Fruit fly (Drosophila melanogaster) whole organism, embryonic: ENCODE results near the gene CG31109.

ENCODE experiments used
- Asciz ChIP-seq: fragments of 200-800 bp; sonication (Bioruptor generic); optimal IDR thresholded peaks from 2 replicates; lab custom pipeline; 2017; ENCODE audit warnings: missing biosample characterization, mild to moderate bottlenecking, missing genetic modification characterization, missing genetic modification reagents
- CG10462 ChIP-seq: fragments of 200-800 bp; sonication (Bioruptor generic); optimal IDR thresholded peaks from 2 replicates; lab custom pipeline; 2016; ENCODE audit warnings: missing biosample characterization, missing genetic modification characterization
- CG10543 ChIP-seq: fragments of 200-800 bp; sonication (Bioruptor generic); optimal IDR thresholded peaks from 3 replicates; lab custom pipeline; 2017; ENCODE audit warnings: missing biosample characterization, mild to moderate bottlenecking, missing genetic modification characterization, moderate library complexity
- CG11085 ChIP-seq: fragments of 200-800 bp; sonication (Bioruptor generic); IDR thresholded peaks from 2 replicates; pipeline ENCODE4 v1.3.6; 2022; ENCODE audit warnings: missing biosample characterization, missing genetic modification characterization
- CG11695 ChIP-seq: fragments of 200-800 bp; sonication (Bioruptor generic); IDR thresholded peaks from 3 replicates; pipeline ENCODE4 v1.3.6; 2022; ENCODE audit warnings: missing biosample characterization, missing genetic modification characterization
- CG12659 ChIP-seq: fragments of 200-800 bp; sonication (Bioruptor generic); optimal IDR thresholded peaks from 3 replicates; lab custom pipeline; 2017; ENCODE audit warnings: mild to moderate bottlenecking, missing biosample characterization, missing genetic modification reagents, missing genetic modification characterization
- CG13424 ChIP-seq: fragments of 200-800 bp; sonication (Bioruptor generic); optimal IDR thresholded peaks from 2 replicates; lab custom pipeline; 2019; ENCODE audit warnings: missing biosample characterization, mild to moderate bottlenecking, missing genetic modification characterization, moderate library complexity
- CG13775 ChIP-seq: fragments of 200-800 bp; sonication (Bioruptor generic); optimal IDR thresholded peaks from 3 replicates; lab custom pipeline; 2017; ENCODE audit warnings: missing biosample characterization, mild to moderate bottlenecking, missing genetic modification characterization
- CG17829 ChIP-seq: fragments of 200-800 bp; optimal IDR thresholded peaks from 2 replicates; lab custom pipeline; 2019; ENCODE audit warnings: missing biosample characterization, mild to moderate bottlenecking, missing genetic modification characterization, moderate library complexity
- CG31224 ChIP-seq: fragments of 200-800 bp; sonication (Bioruptor generic); IDR thresholded peaks from 2 replicates; pipeline ENCODE4 v1.3.6; 2022; ENCODE audit warnings: missing biosample characterization, missing genetic modification characterization
- CG31388 ChIP-seq: fragments of 200-800 bp; sonication (Bioruptor generic); optimal IDR thresholded peaks from 2 replicates; lab custom pipeline; 2016; ENCODE audit warnings: missing biosample characterization, missing genetic modification characterization
- CG34224 ChIP-seq: fragments of 200-800 bp; sonication (Bioruptor generic); IDR thresholded peaks from 3 replicates; pipeline ENCODE4 v1.3.6; 2022; ENCODE audit warnings: missing biosample characterization, missing genetic modification characterization; ENCODE audit not compliant: partially characterized antibody
- CG34422 ChIP-seq: fragments of 200-800 bp; sonication (Bioruptor generic); IDR thresholded peaks from 3 replicates; pipeline ENCODE4 v1.3.6; 2022; ENCODE audit warnings: missing biosample characterization, missing genetic modification characterization
- CG5953 ChIP-seq: fragments of 200-800 bp; sonication (Bioruptor generic); IDR thresholded peaks from 2 replicates; pipeline ENCODE4 v1.3.6; 2022; ENCODE audit warnings: missing biosample characterization, missing genetic modification characterization
- CG7556 ChIP-seq: fragments of 200-800 bp; sonication (Bioruptor generic); optimal IDR thresholded peaks from 2 replicates; lab custom pipeline; 2017; ENCODE audit warnings: missing biosample characterization, mild to moderate bottlenecking, missing genetic modification characterization
- CG7928 ChIP-seq: fragments of 200-800 bp; sonication (Bioruptor generic); optimal IDR thresholded peaks from 2 replicates; lab custom pipeline; 2017; ENCODE audit warnings: missing biosample characterization, mild to moderate bottlenecking, missing genetic modification characterization
- CG8281 ChIP-seq: fragments of 200-800 bp; sonication (Bioruptor generic); optimal IDR thresholded peaks from 2 replicates; lab custom pipeline; 2018; ENCODE audit warnings: missing biosample characterization, mild to moderate bottlenecking, missing genetic modification characterization, moderate library complexity
- CkIIα-i1 ChIP-seq: fragments of 200-800 bp; sonication (Bioruptor generic); IDR thresholded peaks from 2 replicates; pipeline ENCODE4 v1.3.6; 2022; ENCODE audit warnings: missing biosample characterization, missing genetic modification characterization
- Dip2 ChIP-seq: fragments of 200-800 bp; sonication (Bioruptor generic); IDR thresholded peaks from 2 replicates; pipeline ENCODE4 v1.3.6; 2022; ENCODE audit warnings: missing biosample characterization, missing genetic modification characterization
- Ets65A ChIP-seq: fragments of 200-800 bp; sonication (Bioruptor generic); peaks from one replicate; lab custom pipeline; 2016; ENCODE audit warnings: missing biosample characterization, missing genetic modification characterization
- Fer1 ChIP-seq: fragments of 200-800 bp; sonication (Bioruptor generic); optimal IDR thresholded peaks from 2 replicates; lab custom pipeline; 2017; ENCODE audit warnings: missing biosample characterization, mild to moderate bottlenecking, missing genetic modification characterization
- Fer2 ChIP-seq: fragments of 200-800 bp; sonication (Bioruptor generic); optimal IDR thresholded peaks from 2 replicates; lab custom pipeline; 2018; ENCODE audit warnings: missing biosample characterization, mild to moderate bottlenecking, missing genetic modification characterization, moderate library complexity
- HHEX ChIP-seq: fragments of 200-800 bp; sonication (Bioruptor generic); optimal IDR thresholded peaks from 3 replicates; lab custom pipeline; 2017; ENCODE audit warnings: missing biosample characterization, mild to moderate bottlenecking, missing genetic modification characterization, missing genetic modification reagents
- Meics ChIP-seq: fragments of 200-800 bp; sonication (Bioruptor generic); optimal IDR thresholded peaks from 2 replicates; lab custom pipeline; 2017; ENCODE audit warnings: missing biosample characterization, mild to moderate bottlenecking, missing genetic modification characterization
- Myb ChIP-seq: fragments of 200-800 bp; sonication (Bioruptor generic); optimal IDR thresholded peaks from 2 replicates; lab custom pipeline; 2016; ENCODE audit warnings: missing biosample characterization, missing genetic modification characterization
- NFAT ChIP-seq: fragments of 200-800 bp; sonication (Bioruptor generic); IDR thresholded peaks from 2 replicates; pipeline ENCODE4 v1.3.6; 2022; ENCODE audit warnings: missing biosample characterization, missing genetic modification characterization
- Nf-YB ChIP-seq: fragments of 200-800 bp; sonication (Bioruptor generic); optimal IDR thresholded peaks from 3 replicates; lab custom pipeline; 2019; ENCODE audit warnings: missing biosample characterization, mild to moderate bottlenecking, missing genetic modification characterization, moderate library complexity
- Rfx ChIP-seq: fragments of 200-800 bp; sonication (Bioruptor generic); IDR thresholded peaks from 2 replicates; pipeline ENCODE4 v1.3.6; 2022; ENCODE audit warnings: missing biosample characterization, missing genetic modification characterization
- Taf1 ChIP-seq: fragments of 200-800 bp; sonication (Bioruptor generic); IDR thresholded peaks from 2 replicates; pipeline ENCODE4 v1.3.6; 2022; ENCODE audit warnings: missing biosample characterization, missing genetic modification characterization
- bigmax ChIP-seq: fragments of 200-800 bp; sonication (Bioruptor generic); optimal IDR thresholded peaks from 2 replicates; lab custom pipeline; 2018; ENCODE audit warnings: missing biosample characterization, mild to moderate bottlenecking, missing genetic modification characterization
- ci ChIP-seq: fragments of 200-800 bp; sonication (Bioruptor generic); IDR thresholded peaks from 3 replicates; pipeline ENCODE4 v1.3.6; 2022; ENCODE audit warnings: missing biosample characterization, missing genetic modification characterization
- dmrt99B ChIP-seq: fragments of 200-800 bp; sonication (Bioruptor generic); optimal IDR thresholded peaks from 2 replicates; lab custom pipeline; 2018; ENCODE audit warnings: missing biosample characterization, mild to moderate bottlenecking, missing genetic modification characterization, moderate library complexity
- dpn ChIP-seq, 2 experiments: fragments of 200-800 bp; sonication (Bioruptor generic); optimal IDR thresholded peaks; 3 replicates each; lab custom pipeline; 2016; ENCODE audit warnings: missing biosample characterization in 2 of 2, missing genetic modification characterization in 2 of 2
- ewg ChIP-seq: fragments of 200-800 bp; sonication (Bioruptor generic); optimal IDR thresholded peaks from 3 replicates; lab custom pipeline; 2017; ENCODE audit warnings: mild to moderate bottlenecking, missing biosample characterization, missing genetic modification reagents, missing genetic modification characterization
- exex ChIP-seq: fragments of 200-800 bp; sonication (Bioruptor generic); optimal IDR thresholded peaks from 4 replicates; lab custom pipeline; 2018; ENCODE audit warnings: missing biosample characterization, mild to moderate bottlenecking, missing genetic modification characterization, moderate library complexity
- fd3F ChIP-seq: fragments of 200-800 bp; sonication (Bioruptor generic); optimal IDR thresholded peaks from 2 replicates; lab custom pipeline; 2018; ENCODE audit warnings: missing biosample characterization, mild to moderate bottlenecking, missing genetic modification characterization, moderate library complexity
- klu ChIP-seq: fragments of 200-800 bp; sonication (Bioruptor generic); IDR thresholded peaks from 2 replicates; pipeline ENCODE4 v1.3.6; 2022; ENCODE audit warnings: missing biosample characterization, missing genetic modification characterization
- pan ChIP-seq, 4 experiments: fragments of >200 bp in 3 of 4; fragments of 200-800 bp in 1 of 4; sonication (Bioruptor generic) in 1 of 4; optimal IDR thresholded peaks in 3 of 4; IDR thresholded peaks in 1 of 4; 2 replicates each; pipeline versions ENCODE4 v1.3.6 to Lab custom; 2017 to 2022; ENCODE audit warnings: missing biosample characterization in 2 of 4, missing genetic modification characterization in 2 of 4, mixed read lengths in 1 of 4
- pho ChIP-seq: fragments of 200-800 bp; sonication (Bioruptor generic); optimal IDR thresholded peaks from 2 replicates; lab custom pipeline; 2016; ENCODE audit warnings: missing biosample characterization, missing genetic modification characterization
- pzg ChIP-seq: fragments of 200-800 bp; sonication (Bioruptor generic); optimal IDR thresholded peaks from 3 replicates; lab custom pipeline; 2018; ENCODE audit warnings: missing biosample characterization, mild to moderate bottlenecking, missing genetic modification characterization, moderate library complexity
- sob ChIP-seq: fragments of 200-800 bp; sonication (Bioruptor generic); IDR thresholded peaks from 2 replicates; pipeline ENCODE4 v1.3.6; 2022; ENCODE audit warnings: missing biosample characterization, missing genetic modification characterization
- sug ChIP-seq: fragments of 200-800 bp; optimal IDR thresholded peaks from 2 replicates; lab custom pipeline; 2019; ENCODE audit warnings: missing biosample characterization, mild to moderate bottlenecking, missing genetic modification characterization, moderate library complexity
- z ChIP-seq: fragments of 200-800 bp; sonication (Bioruptor generic); IDR thresholded peaks from 3 replicates; pipeline ENCODE4 v1.3.6; 2022; ENCODE audit warnings: missing biosample characterization, missing genetic modification characterization
- zen2 ChIP-seq: fragments of 200-800 bp; sonication (Bioruptor generic); IDR thresholded peaks from 3 replicates; pipeline ENCODE4 v1.3.6; 2022; ENCODE audit warnings: missing biosample characterization, missing genetic modification characterization; ENCODE audit not compliant: partially characterized antibody

The CG31109 gene

DNA sequence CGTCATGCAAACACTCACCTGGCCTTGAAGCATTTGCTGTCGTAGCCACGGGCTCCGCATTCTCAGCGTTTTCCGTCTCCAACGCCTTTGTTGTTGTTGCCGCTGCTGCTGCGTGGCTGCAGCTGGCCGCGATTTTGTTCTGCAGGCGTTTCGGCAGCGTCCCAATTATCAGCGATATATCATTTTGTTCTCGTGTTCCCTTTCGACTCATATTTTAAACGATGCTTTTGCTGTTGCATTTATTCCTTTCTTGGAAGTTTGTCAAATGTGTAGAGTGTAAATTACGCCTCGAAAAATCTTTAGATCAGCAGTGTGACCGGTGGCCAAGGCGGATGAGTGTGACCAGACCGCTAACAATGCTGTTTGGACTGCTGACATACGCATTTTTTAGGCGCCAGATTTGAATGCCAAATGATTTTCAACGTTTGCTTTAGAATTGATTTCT is 21.3 kb downstream of the CG31109 start, which contains the start of gene Smg6 (continued):
- TF ChIP-seq Fer2 (tag; lab: Kevin White, UChicago) = no peak

DNA sequence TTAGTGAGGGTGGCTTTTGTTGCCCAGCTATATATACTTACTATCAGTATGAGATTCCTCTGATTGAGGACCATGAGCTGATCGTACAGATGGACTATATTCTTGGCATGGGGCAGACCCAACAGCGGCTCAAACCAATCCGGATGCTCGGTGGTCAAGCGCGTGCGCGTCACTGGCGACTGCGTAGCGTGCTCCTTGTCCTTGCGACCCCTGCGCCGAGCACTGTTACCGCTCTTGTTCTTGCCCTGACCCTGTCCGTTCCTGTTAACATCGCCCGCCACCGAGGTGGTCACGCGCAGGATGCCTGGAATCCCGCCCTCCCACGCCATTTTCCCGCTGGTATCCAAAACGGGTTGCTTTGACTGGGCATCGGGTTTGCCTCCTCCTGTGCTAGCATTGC is 21.8 kb downstream of the CG31109 start:
- TF ChIP-seq pan (optimal IDR thresholded peaks at IDR 0.05; lab: Kevin White, UChicago) (no peak), pan (GFP tag; optimal IDR thresholded peaks at IDR 0.05 in 1 of 2, IDR thresholded peaks at IDR 0.05 in 1 of 2) (peak in 1 of 2 experiments; percentile 20), CG11695 (GFP tag; lab: Robert Waterston, UW) (0 out of 3 replicates have a peak, but pooled peaks have one; percentile 16), Ets65A (peak; percentile 50), pzg (GFP tag; lab: Kevin White, UChicago) (no peak), ewg (GFP tag; lab: Kevin White, UChicago) (peak; percentile 93), zen2 (GFP tag; lab: Robert Waterston, UW) (no peak), bigmax (no peak), z (GFP tag; lab: Robert Waterston, UW) (0 out of 3 replicates have a peak, but pooled peaks have one; percentile 21)

DNA sequence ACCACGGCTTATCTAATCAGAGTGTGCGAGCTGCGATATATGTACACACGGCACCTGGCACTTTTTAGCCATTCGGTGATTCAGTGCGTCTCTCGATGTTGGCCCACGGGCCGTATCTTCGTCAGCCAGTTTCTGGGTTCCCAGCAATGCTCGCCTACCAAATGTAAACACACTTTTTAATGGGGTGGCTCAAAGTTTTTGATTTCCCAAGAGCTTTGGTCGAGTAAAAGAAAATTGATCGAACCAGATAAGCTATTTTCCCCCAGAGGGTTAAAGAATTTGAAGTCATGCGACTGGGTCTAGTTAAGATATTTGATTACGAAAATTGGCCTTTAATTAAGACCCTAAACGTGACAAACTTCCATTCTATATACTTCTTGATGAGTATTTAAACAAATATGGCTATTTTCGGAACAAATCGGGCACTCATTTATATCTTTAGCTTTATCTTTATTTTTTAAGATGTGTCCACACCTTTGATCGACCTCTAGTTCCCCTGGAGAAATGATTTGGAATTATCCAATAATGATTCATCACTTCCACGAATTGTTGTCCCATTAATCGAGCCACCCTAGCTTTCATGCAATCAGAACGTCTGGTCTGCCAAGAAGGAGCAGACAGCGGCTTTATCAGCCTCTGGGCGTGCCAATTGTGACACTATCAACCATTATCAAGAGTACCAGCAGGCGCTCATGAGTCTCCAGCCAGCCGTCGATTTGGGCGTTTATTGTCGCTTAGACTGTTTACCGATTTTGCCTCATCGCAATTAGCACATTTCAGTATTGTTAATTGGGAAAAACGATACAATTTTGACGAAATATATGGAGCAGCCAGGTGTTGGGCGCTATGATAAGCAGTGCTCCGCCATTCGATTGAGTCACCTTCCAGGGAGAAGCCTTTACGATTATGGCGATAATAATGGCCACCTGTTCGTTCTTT is 26.9 kb downstream of the CG31109 start:
- TF ChIP-seq CG13424 (tag; lab: Kevin White, UChicago) = peak; percentile 59
- no peak for TF ChIP-seq CG7928 (GFP tag; lab: Kevin White, UChicago)
- peak; percentile 4 for TF ChIP-seq CG17829
- TF ChIP-seq Dip2 = no peak
- TF ChIP-seq sob (GFP tag; lab: Robert Waterston, UW) = peak; percentile 26; the same call in 1 of the 2 replicates
- TF ChIP-seq CG8281 (tag; lab: Kevin White, UChicago) = no peak
- peak; percentile 68 for TF ChIP-seq CG12659 (GFP tag; lab: Kevin White, UChicago)
- TF ChIP-seq dmrt99B = no peak
- TF ChIP-seq pho (GFP tag; lab: Kevin White, UChicago) = peak; percentile 44
- TF ChIP-seq CG11085 (GFP tag; lab: Robert Waterston, UW) = no peak
- TF ChIP-seq sug (tag; lab: Kevin White, UChicago) = peak; percentile 70
- no peak for TF ChIP-seq CG5953 (GFP tag; lab: Robert Waterston, UW)
- TF ChIP-seq dpn (GFP tag; optimal IDR thresholded peaks at IDR 0.05; lab: Kevin White, UChicago) = peak in 1 of 2 experiments; percentile 45
- peak; percentile 41 for TF ChIP-seq Fer1
- TF ChIP-seq NFAT (GFP tag; lab: Robert Waterston, UW) = peak; percentile 20; the same call in 1 of the 2 replicates
- TF ChIP-seq CG13775 (GFP tag; lab: Kevin White, UChicago) = peak; percentile 33
- TF ChIP-seq fd3F (GFP tag; lab: Kevin White, UChicago) = peak; percentile 24
- TF ChIP-seq Nf-YB = peak; percentile 26
- no peak for TF ChIP-seq bigmax
- TF ChIP-seq exex (tag; lab: Kevin White, UChicago) = peak; percentile 99
- no peak for TF ChIP-seq CG7556
- peak; percentile 13 for TF ChIP-seq Asciz (GFP tag; lab: Kevin White, UChicago)
- peak; percentile 75 for TF ChIP-seq Meics (GFP tag; lab: Kevin White, UChicago)
- no peak for TF ChIP-seq Taf1 (GFP tag; lab: Robert Waterston, UW)
- no peak for TF ChIP-seq CG34422 (GFP tag; lab: Robert Waterston, UW)
- TF ChIP-seq HHEX = peak; percentile 61
- peak; percentile 72 for TF ChIP-seq CG10543 (GFP tag; lab: Kevin White, UChicago)
- peak; percentile 99 for TF ChIP-seq CG31224 (GFP tag; lab: Robert Waterston, UW)
- TF ChIP-seq Myb (GFP tag; lab: Kevin White, UChicago) = peak; percentile 43
- no peak for TF ChIP-seq klu (GFP tag; lab: Robert Waterston, UW)
- no peak for TF ChIP-seq CG31388 (GFP tag; lab: Kevin White, UChicago)
- TF ChIP-seq CG10462 (GFP tag; lab: Kevin White, UChicago) = no peak
- TF ChIP-seq CkIIα-i1 = no peak
- TF ChIP-seq ci (GFP tag; lab: Robert Waterston, UW) = peak; percentile 40; the same call in 2 of the 3 replicates
- TF ChIP-seq Rfx (GFP tag; lab: Robert Waterston, UW) = peak; percentile 47; the same call in 1 of the 2 replicates
- no peak for TF ChIP-seq CG34224 (GFP tag; lab: Robert Waterston, UW)
